Worm (Caenorhabditis elegans) whole organism, L3 larva: ENCODE results near the gene F41H10.1.

ENCODE experiments used
- ama-1 ChIP-seq: fragments of 150-350 bp; optimal IDR thresholded peaks from 2 replicates; lab custom pipeline; 2018
- egl-27 ChIP-seq: sonication (generic microtip); optimal IDR thresholded peaks from 4 replicates; lab custom pipeline; 2017; ENCODE audit warnings: missing biosample characterization, missing genetic modification reagents, missing genetic modification characterization
- pha-4 ChIP-seq: fragments of 150-350 bp; optimal IDR thresholded peaks from 2 replicates; lab custom pipeline; 2014; ENCODE audit warnings: missing biosample characterization, missing genetic modification reagents, missing genetic modification characterization
- skn-1 ChIP-seq: fragments of 150-350 bp; optimal IDR thresholded peaks from 2 replicates; lab custom pipeline; 2014; ENCODE audit warnings: missing biosample characterization, missing genetic modification characterization
- zag-1 ChIP-seq: fragments of 150-350 bp; optimal IDR thresholded peaks from 2 replicates; lab custom pipeline; 2014; ENCODE audit warnings: missing biosample characterization, missing genetic modification characterization
- ztf-4 ChIP-seq: fragments of 150-350 bp; optimal IDR thresholded peaks from 2 replicates; lab custom pipeline; 2014; ENCODE audit warnings: missing biosample characterization, missing genetic modification characterization

DNA sequence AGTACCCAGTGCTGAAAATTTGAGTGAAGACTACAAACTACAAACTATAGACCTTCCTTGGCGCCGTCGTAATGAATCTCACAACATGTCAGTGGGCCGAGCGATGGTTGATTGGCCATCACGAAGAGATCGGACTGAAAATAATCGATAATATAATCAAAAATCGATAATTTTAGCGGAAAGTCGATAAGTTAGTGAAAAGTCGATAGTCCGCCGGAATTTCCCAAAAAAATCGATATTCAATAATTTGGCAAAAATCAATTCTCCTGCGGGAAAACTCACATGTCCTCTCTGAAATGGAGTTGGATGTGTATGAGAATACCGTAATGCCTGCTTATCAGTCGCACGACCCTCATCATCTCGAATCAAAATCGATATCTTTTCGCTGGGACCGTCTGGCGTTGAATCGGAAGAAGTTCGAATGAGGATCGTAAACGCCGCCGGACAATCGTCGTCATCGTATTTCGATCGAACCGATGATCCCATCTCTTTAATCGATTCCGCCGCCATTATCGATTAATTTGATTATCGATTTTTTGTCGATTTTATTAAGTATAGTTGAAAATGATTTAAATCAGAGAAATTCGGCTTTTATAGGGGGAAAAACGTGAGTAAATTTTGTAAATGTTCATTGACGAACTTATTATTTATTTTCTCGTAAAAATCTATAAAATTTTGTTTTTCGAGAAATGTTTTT, 29.1 kb downstream of the F41H10.1 start, which contains the start of gene ZK616.8:
- TF ChIP-seq ama-1 (lab: Kevin White, UChicago) (no peak), zag-1 (tag; lab: Kevin White, UChicago) (no peak), ztf-4 (tag; lab: Kevin White, UChicago) (no peak), skn-1 (tag; lab: Kevin White, UChicago) (no peak), pha-4 (tag; lab: Kevin White, UChicago) (no peak), egl-27 (tag; lab: Kevin White, UChicago) (no peak)
